Worm (Caenorhabditis elegans) whole organism, L4 larva: ENCODE results near the gene bgal-1.

Experiments
- aly-2 ChIP-seq: sonication (generic microtip); optimal IDR thresholded peaks from 2 replicates; lab custom pipeline; 2018; ENCODE audit warnings: missing biosample characterization, missing genetic modification characterization
- dmd-8 ChIP-seq: fragments of 200-800 bp; sonication (Bioruptor generic); IDR thresholded peaks from 2 replicates; pipeline ENCODE4 v1.3.6; 2022; ENCODE audit warnings: missing genetic modification characterization, missing compliant biosample characterization
- dpl-1 ChIP-seq: fragments of 150-350 bp; optimal IDR thresholded peaks from 2 replicates; lab custom pipeline; 2014; ENCODE audit warnings: missing biosample characterization, missing genetic modification reagents, missing genetic modification characterization
- nhr-11 ChIP-seq: fragments of 150-350 bp; optimal IDR thresholded peaks from 2 replicates; lab custom pipeline; 2014; ENCODE audit warnings: missing biosample characterization, missing genetic modification characterization
- nhr-25 ChIP-seq: sonication (generic microtip); optimal IDR thresholded peaks from 2 replicates; lab custom pipeline; 2017; ENCODE audit warnings: missing genetic modification characterization, mild to moderate bottlenecking, missing compliant biosample characterization, antibody characterized with exemption, moderate library complexity, borderline replicate concordance; ENCODE audit not compliant: insufficient read depth
- nhr-77 ChIP-seq: fragments of 150-350 bp; optimal IDR thresholded peaks from 2 replicates; lab custom pipeline; 2014; ENCODE audit warnings: missing biosample characterization, missing genetic modification characterization
- tra-1 ChIP-seq: fragments of 200-800 bp; sonication (Bioruptor generic); IDR thresholded peaks from 2 replicates; pipeline ENCODE4 v1.3.6; 2022; ENCODE audit warnings: missing genetic modification reagents, missing genetic modification characterization, missing compliant biosample characterization

DNA sequence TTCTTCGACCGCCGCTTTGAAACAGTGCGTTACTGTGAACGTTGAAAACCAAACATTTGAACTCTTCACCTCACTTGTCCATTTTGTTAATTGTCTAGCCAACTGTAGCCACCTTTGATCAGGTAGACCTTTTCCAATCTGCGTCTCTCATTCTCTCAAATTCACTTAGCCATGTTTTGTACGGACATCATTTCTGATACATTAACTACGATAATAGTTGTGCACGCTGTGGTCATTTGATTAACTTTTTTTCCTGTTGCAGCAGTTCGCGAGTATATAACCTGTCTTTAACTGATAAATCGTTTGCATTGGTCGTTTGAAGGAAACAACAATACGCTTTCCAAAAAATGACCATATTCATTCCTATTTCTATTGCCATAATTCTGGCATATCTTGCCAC is 8.4 kb downstream of the bgal-1 start, which contains the start of gene cyp-29A2:
- TF ChIP-seq aly-2 (tag; lab: Kevin White, UChicago) = no peak
- TF ChIP-seq tra-1 (GFP tag; lab: Robert Waterston, UW) = no peak
- TF ChIP-seq dmd-8 (GFP tag; lab: Robert Waterston, UW) = no peak
- TF ChIP-seq nhr-25 (tag; lab: Kevin White, UChicago) = no peak
- TF ChIP-seq nhr-77 (tag; lab: Kevin White, UChicago) = peak; percentile 92
- no peak for TF ChIP-seq nhr-11 (tag; lab: Kevin White, UChicago)
- no peak for TF ChIP-seq dpl-1 (GFP tag; lab: Kevin White, UChicago)
